Fruit fly (Drosophila melanogaster) whole organism, embryonic: ENCODE results near the gene Tre1.
A peak's percentile ranks its signal among the peaks of the same experiment; 100 is the strongest.

ENCODE experiments used
- Bgb ChIP-seq: fragments of 200-800 bp; sonication (Bioruptor generic); IDR thresholded peaks from 2 replicates; pipeline ENCODE4 v1.3.6; 2022; ENCODE audit warnings: missing biosample characterization, missing genetic modification characterization; ENCODE audit not compliant: partially characterized antibody
- CG10543 ChIP-seq: fragments of 200-800 bp; sonication (Bioruptor generic); optimal IDR thresholded peaks from 3 replicates; lab custom pipeline; 2017; ENCODE audit warnings: missing biosample characterization, mild to moderate bottlenecking, missing genetic modification characterization, moderate library complexity
- CG11723 ChIP-seq: fragments of 200-800 bp; sonication (Bioruptor generic); optimal IDR thresholded peaks from 2 replicates; lab custom pipeline; 2017; ENCODE audit warnings: missing biosample characterization, mild to moderate bottlenecking, missing genetic modification characterization
- CG12155 ChIP-seq: fragments of 200-800 bp; sonication (Bioruptor generic); optimal IDR thresholded peaks from 3 replicates; lab custom pipeline; 2016; ENCODE audit warnings: missing biosample characterization, missing genetic modification characterization
- CG14965 ChIP-seq: fragments of 200-800 bp; sonication (Bioruptor generic); optimal IDR thresholded peaks from 2 replicates; lab custom pipeline; 2016; ENCODE audit warnings: missing biosample characterization, missing genetic modification characterization, borderline replicate concordance
- CG1647 ChIP-seq: fragments of 200-800 bp; sonication (Bioruptor generic); optimal IDR thresholded peaks from 3 replicates; lab custom pipeline; 2016; ENCODE audit warnings: missing biosample characterization, missing genetic modification characterization
- CG16813 ChIP-seq: fragments of 200-800 bp; sonication (Bioruptor generic); IDR thresholded peaks from 3 replicates; pipeline ENCODE4 v1.3.6; 2022; ENCODE audit warnings: missing biosample characterization, missing genetic modification characterization; ENCODE audit not compliant: partially characterized antibody
- CG1792 ChIP-seq: fragments of 200-800 bp; sonication (Bioruptor generic); optimal IDR thresholded peaks from 2 replicates; lab custom pipeline; 2016; ENCODE audit warnings: missing biosample characterization, missing genetic modification characterization
- CG18619 ChIP-seq: fragments of 200-800 bp; sonication (Bioruptor generic); optimal IDR thresholded peaks from 3 replicates; lab custom pipeline; 2017; ENCODE audit warnings: missing biosample characterization, mild to moderate bottlenecking, missing genetic modification characterization
- CG4707 ChIP-seq: fragments of 200-800 bp; sonication (Bioruptor generic); optimal IDR thresholded peaks from 2 replicates; lab custom pipeline; 2018; ENCODE audit warnings: missing biosample characterization, mild to moderate bottlenecking, missing genetic modification characterization, moderate library complexity
- CG4854 ChIP-seq: fragments of 200-800 bp; sonication (Bioruptor generic); optimal IDR thresholded peaks from 2 replicates; lab custom pipeline; 2016; ENCODE audit warnings: missing biosample characterization, missing genetic modification characterization, inconsistent platforms
- CG7357 ChIP-seq: fragments of 200-800 bp; sonication (Bioruptor generic); IDR thresholded peaks from 3 replicates; pipeline ENCODE4 v1.3.6; 2022; ENCODE audit warnings: missing biosample characterization, missing genetic modification characterization
- CG8290 ChIP-seq, 3 experiments: fragments of 200-800 bp; sonication (Bioruptor generic); optimal IDR thresholded peaks; 2 replicates each; lab custom pipeline; 2016 to 2019; ENCODE audit warnings: missing biosample characterization in 3 of 3, missing genetic modification characterization in 3 of 3, mild to moderate bottlenecking in 2 of 3, moderate library complexity in 1 of 3
- CG8388 ChIP-seq: fragments of 200-800 bp; sonication (Bioruptor generic); optimal IDR thresholded peaks from 2 replicates; lab custom pipeline; 2019; ENCODE audit warnings: missing biosample characterization, mild to moderate bottlenecking, missing genetic modification characterization, moderate library complexity
- CG8944 ChIP-seq: fragments of 200-800 bp; sonication (Bioruptor generic); optimal IDR thresholded peaks from 3 replicates; lab custom pipeline; 2016; ENCODE audit warnings: missing biosample characterization, missing genetic modification characterization
- Dip2 ChIP-seq: fragments of 200-800 bp; sonication (Bioruptor generic); IDR thresholded peaks from 2 replicates; pipeline ENCODE4 v1.3.6; 2022; ENCODE audit warnings: missing biosample characterization, missing genetic modification characterization
- Dref ChIP-seq: fragments of 200-800 bp; sonication (Bioruptor generic); IDR thresholded peaks from 2 replicates; pipeline ENCODE4 v1.3.6; 2022; ENCODE audit warnings: missing biosample characterization, missing genetic modification characterization
- Ets97D ChIP-seq: fragments of 200-800 bp; sonication (Bioruptor generic); optimal IDR thresholded peaks from 3 replicates; lab custom pipeline; 2016; ENCODE audit warnings: missing biosample characterization, missing genetic modification characterization
- Gsc ChIP-seq: fragments of 200-800 bp; sonication (Bioruptor generic); IDR thresholded peaks from 2 replicates; pipeline ENCODE4 v1.3.6; 2022; ENCODE audit warnings: missing biosample characterization, missing genetic modification characterization
- HLH4C ChIP-seq: fragments of 200-800 bp; sonication (Bioruptor generic); IDR thresholded peaks from 3 replicates; pipeline ENCODE4 v1.3.6; 2022; ENCODE audit warnings: missing biosample characterization, missing genetic modification characterization; ENCODE audit not compliant: partially characterized antibody
- Hey ChIP-seq: fragments of 200-800 bp; sonication (Bioruptor generic); optimal IDR thresholded peaks from 3 replicates; lab custom pipeline; 2018; ENCODE audit warnings: missing biosample characterization, mild to moderate bottlenecking, missing genetic modification characterization
- Med ChIP-seq: fragments of 200-800 bp; sonication (Bioruptor generic); peaks from one replicate; lab custom pipeline; 2016; ENCODE audit warnings: missing biosample characterization, missing genetic modification characterization, mild to moderate bottlenecking, inconsistent platforms, moderate library complexity
- NFAT ChIP-seq: fragments of 200-800 bp; sonication (Bioruptor generic); IDR thresholded peaks from 2 replicates; pipeline ENCODE4 v1.3.6; 2022; ENCODE audit warnings: missing biosample characterization, missing genetic modification characterization
- Nf-YA ChIP-seq: fragments of 200-800 bp; sonication (Bioruptor generic); IDR thresholded peaks from 2 replicates; pipeline ENCODE4 v1.3.6; 2022; ENCODE audit warnings: missing biosample characterization, missing genetic modification characterization
- Sox102F ChIP-seq: fragments of 200-800 bp; sonication (Bioruptor generic); optimal IDR thresholded peaks from 2 replicates; lab custom pipeline; 2018; ENCODE audit warnings: missing biosample characterization, mild to moderate bottlenecking, missing genetic modification characterization, moderate library complexity
- ab ChIP-seq: fragments of 200-800 bp; sonication (Bioruptor generic); optimal IDR thresholded peaks from 2 replicates; lab custom pipeline; 2016; ENCODE audit warnings: missing biosample characterization, missing genetic modification characterization
- al ChIP-seq: fragments of 200-800 bp; sonication (Bioruptor generic); IDR thresholded peaks from 2 replicates; pipeline ENCODE4 v1.3.6; 2022; ENCODE audit warnings: missing biosample characterization, missing genetic modification characterization
- ase ChIP-seq: fragments of 200-800 bp; sonication (Bioruptor generic); IDR thresholded peaks from 3 replicates; pipeline ENCODE4 v1.3.6; 2022; ENCODE audit warnings: missing biosample characterization, missing genetic modification characterization
- cg ChIP-seq: fragments of 200-800 bp; sonication (Bioruptor generic); optimal IDR thresholded peaks from 3 replicates; lab custom pipeline; 2019; ENCODE audit warnings: missing biosample characterization, mild to moderate bottlenecking, missing genetic modification characterization, moderate library complexity
- gsb ChIP-seq: fragments of 200-800 bp; sonication (Bioruptor generic); IDR thresholded peaks from 2 replicates; pipeline ENCODE4 v1.3.6; 2022; ENCODE audit warnings: missing biosample characterization, missing genetic modification characterization
- insv ChIP-seq, 2 experiments: fragments of 200-800 bp; sonication (Bioruptor generic); optimal IDR thresholded peaks; 3 replicates each; lab custom pipeline; 2016 to 2018; ENCODE audit warnings: missing biosample characterization in 2 of 2, missing genetic modification characterization in 2 of 2
- knrl ChIP-seq: fragments of 200-800 bp; sonication (Bioruptor generic); IDR thresholded peaks from 3 replicates; pipeline ENCODE4 v1.3.6; 2022; ENCODE audit warnings: missing biosample characterization, missing genetic modification characterization; ENCODE audit not compliant: partially characterized antibody
- mam ChIP-seq: fragments of 200-800 bp; sonication (Bioruptor generic); optimal IDR thresholded peaks from 3 replicates; lab custom pipeline; 2016; ENCODE audit warnings: missing biosample characterization, missing genetic modification characterization
- pb ChIP-seq: fragments of 200-800 bp; sonication (Bioruptor generic); optimal IDR thresholded peaks from 3 replicates; lab custom pipeline; 2016; ENCODE audit warnings: missing biosample characterization, missing genetic modification characterization
- sd ChIP-seq: fragments of 200-800 bp; sonication (Bioruptor generic); optimal IDR thresholded peaks from 3 replicates; lab custom pipeline; 2018; ENCODE audit warnings: missing biosample characterization, mild to moderate bottlenecking, missing genetic modification characterization, moderate library complexity
- sima ChIP-seq: fragments of 200-800 bp; sonication (Bioruptor generic); optimal IDR thresholded peaks from 2 replicates; lab custom pipeline; 2016; ENCODE audit warnings: missing biosample characterization, missing genetic modification characterization
- sisA ChIP-seq: fragments of 200-800 bp; sonication (Bioruptor generic); IDR thresholded peaks from 2 replicates; pipeline ENCODE4 v1.3.6; 2022; ENCODE audit warnings: missing biosample characterization, missing genetic modification characterization
- sqz ChIP-seq: fragments of 200-800 bp; sonication (Bioruptor generic); optimal IDR thresholded peaks from 3 replicates; lab custom pipeline; 2018; ENCODE audit warnings: missing biosample characterization, mild to moderate bottlenecking, missing genetic modification characterization
- vnd ChIP-seq: fragments of 200-800 bp; sonication (Bioruptor generic); IDR thresholded peaks from 3 replicates; pipeline ENCODE4 v1.3.6; 2022; ENCODE audit warnings: missing biosample characterization, missing genetic modification characterization; ENCODE audit not compliant: partially characterized antibody
- vvl ChIP-seq: fragments of 200-800 bp; sonication (Bioruptor generic); IDR thresholded peaks from 2 replicates; pipeline ENCODE4 v1.3.6; 2022; ENCODE audit warnings: missing biosample characterization, missing genetic modification characterization
- z ChIP-seq: fragments of 200-800 bp; sonication (Bioruptor generic); IDR thresholded peaks from 3 replicates; pipeline ENCODE4 v1.3.6; 2022; ENCODE audit warnings: missing biosample characterization, missing genetic modification characterization

The Tre1 gene

DNA sequence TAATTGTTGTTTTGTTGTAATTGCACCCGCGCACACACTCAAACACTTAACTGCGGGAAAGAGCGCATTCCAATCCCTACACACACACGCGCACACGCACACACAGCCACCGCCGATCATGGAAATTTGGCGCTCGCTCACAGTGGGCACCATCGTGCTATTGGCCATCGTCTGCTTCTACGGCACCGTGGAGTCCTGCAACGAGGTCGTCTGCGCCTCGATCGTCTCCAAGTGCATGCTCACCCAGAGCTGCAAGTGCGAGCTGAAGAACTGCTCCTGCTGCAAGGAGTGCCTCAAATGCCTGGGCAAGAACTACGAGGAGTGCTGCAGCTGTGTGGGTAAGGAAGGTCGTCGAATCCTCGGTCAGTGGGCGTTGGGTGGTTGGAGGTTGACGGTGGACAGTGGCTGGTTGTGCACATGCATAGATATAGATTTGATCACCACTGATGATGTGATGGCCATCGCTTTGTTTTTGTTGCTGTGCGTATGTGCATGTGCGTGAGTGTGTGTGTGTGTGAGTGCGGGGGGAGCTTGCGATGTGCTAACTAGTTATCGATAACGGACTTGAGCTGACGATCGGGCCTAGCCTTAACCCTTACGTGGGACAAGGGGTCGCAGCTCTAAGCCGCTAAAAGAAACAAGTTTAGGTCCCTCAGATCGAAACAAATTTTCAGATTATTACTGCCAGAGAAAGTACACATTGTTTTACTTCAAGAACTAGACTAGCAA, 11.0 kb upstream of the Tre1 start (continued):
- TF ChIP-seq Sox102F (GFP tag; lab: Kevin White, UChicago) (no peak), cg (GFP tag; lab: Kevin White, UChicago) (peak; percentile 86), CG1647 (no peak), HLH4C (GFP tag; lab: Robert Waterston, UW) (peak; percentile 53; the same call in 2 of the 3 replicates), CG18619 (GFP tag; lab: Kevin White, UChicago) (no peak), al (GFP tag; lab: Robert Waterston, UW) (no peak), CG12155 (GFP tag; lab: Kevin White, UChicago) (no peak), Ets97D (no peak), NFAT (GFP tag; lab: Robert Waterston, UW) (no peak), CG10543 (GFP tag; lab: Kevin White, UChicago) (no peak), gsb (GFP tag; lab: Robert Waterston, UW) (no peak), Dref (GFP tag; lab: Robert Waterston, UW) (peak; percentile 64), CG8388 (no peak), mam (GFP tag; lab: Kevin White, UChicago) (no peak), sima (GFP tag; lab: Kevin White, UChicago) (no peak), Hey (tag; lab: Kevin White, UChicago) (no peak), CG4854 (GFP tag; lab: Kevin White, UChicago) (no peak), insv (GFP tag; optimal IDR thresholded peaks at IDR 0.05; lab: Kevin White, UChicago) (no peak), sd (tag; lab: Kevin White, UChicago) (peak; percentile 31), CG4707 (GFP tag; lab: Kevin White, UChicago) (peak; percentile 80), CG8944 (GFP tag; lab: Kevin White, UChicago) (no peak), Med (GFP tag; lab: Kevin White, UChicago) (peak; percentile 67), sisA (no peak), z (no peak), Nf-YA (GFP tag; lab: Robert Waterston, UW) (no peak), ase (GFP tag; lab: Robert Waterston, UW) (no peak), Dip2 (GFP tag; lab: Robert Waterston, UW) (no peak), CG8290 (GFP tag; optimal IDR thresholded peaks at IDR 0.05; lab: Kevin White, UChicago) (no peak), CG8290 (tag; optimal IDR thresholded peaks at IDR 0.05; lab: Kevin White, UChicago) (no peak), sqz (GFP tag; lab: Kevin White, UChicago) (no peak), Bgb (GFP tag; lab: Robert Waterston, UW) (peak; percentile 44), pb (GFP tag; lab: Kevin White, UChicago) (peak; percentile 0), ab (GFP tag; lab: Kevin White, UChicago) (no peak), CG11723 (GFP tag; lab: Kevin White, UChicago) (no peak), CG16813 (GFP tag; lab: Robert Waterston, UW) (peak; percentile 48; the same call in 1 of the 3 replicates), CG14965 (GFP tag; lab: Kevin White, UChicago) (no peak), CG7357 (GFP tag; lab: Robert Waterston, UW) (no peak), CG1792 (no peak), knrl (GFP tag; lab: Robert Waterston, UW) (0 out of 3 replicates have a peak, but pooled peaks have one; percentile 27), vnd (0 out of 3 replicates have a peak, but pooled peaks have one; percentile 12), Gsc (GFP tag; lab: Robert Waterston, UW) (no peak), vvl (GFP tag; lab: Robert Waterston, UW) (no peak)
